Worm (Caenorhabditis elegans) whole organism, late embryonic: ENCODE measurements around the gene C01G10.18.

Experiments
- C08G9.2 ChIP-seq: sonication (generic microtip); optimal IDR thresholded peaks from 2 replicates; lab custom pipeline; 2016; ENCODE audit warnings: mild to moderate bottlenecking, missing genetic modification characterization, moderate library complexity, missing compliant biosample characterization
- C38D4.7 ChIP-seq: fragments of 200-800 bp; sonication (Bioruptor generic); optimal IDR thresholded peaks from 2 replicates; lab custom pipeline; 2018; ENCODE audit warnings: mild to moderate bottlenecking, missing genetic modification characterization, moderate library complexity, missing compliant biosample characterization
- F13H6.1 ChIP-seq: sonication (generic microtip); optimal IDR thresholded peaks from 2 replicates; lab custom pipeline; 2016; ENCODE audit warnings: missing genetic modification characterization, missing compliant biosample characterization
- K02D7.2 ChIP-seq: sonication (generic microtip); optimal IDR thresholded peaks from 2 replicates; lab custom pipeline; 2017; ENCODE audit warnings: mild to moderate bottlenecking, missing genetic modification characterization, missing compliant biosample characterization
- K09A11.1 ChIP-seq: sonication (generic microtip); optimal IDR thresholded peaks from 2 replicates; lab custom pipeline; 2017; ENCODE audit warnings: antibody characterized with exemption, mild to moderate bottlenecking, missing genetic modification characterization, missing compliant biosample characterization; ENCODE audit not compliant: insufficient read depth
- T23F11.4 ChIP-seq: fragments of 200-800 bp; sonication (Bioruptor generic); optimal IDR thresholded peaks from 2 replicates; lab custom pipeline; 2018; ENCODE audit warnings: mild to moderate bottlenecking, missing genetic modification characterization, missing compliant biosample characterization
- Y22D7AL.16 ChIP-seq: sonication (generic microtip); optimal IDR thresholded peaks from 2 replicates; lab custom pipeline; 2016; ENCODE audit warnings: missing genetic modification characterization, missing compliant biosample characterization
- ahr-1 ChIP-seq: sonication (generic microtip); optimal IDR thresholded peaks from 2 replicates; lab custom pipeline; 2016; ENCODE audit warnings: missing genetic modification characterization, missing compliant biosample characterization
- ama-1 ChIP-seq: fragments of 150-350 bp; optimal IDR thresholded peaks from 2 replicates; lab custom pipeline; 2014
- ceh-14 ChIP-seq: sonication (generic microtip); optimal IDR thresholded peaks from 2 replicates; lab custom pipeline; 2016; ENCODE audit warnings: missing genotype, missing genetic modification characterization, missing compliant biosample characterization
- ceh-18 ChIP-seq: sonication (generic microtip); optimal IDR thresholded peaks from 2 replicates; lab custom pipeline; 2016; ENCODE audit warnings: missing genetic modification characterization, missing compliant biosample characterization
- ceh-22 ChIP-seq: sonication (generic microtip); optimal IDR thresholded peaks from 2 replicates; lab custom pipeline; 2017; ENCODE audit warnings: missing biosample characterization, missing genetic modification characterization
- ceh-24 ChIP-seq: sonication (generic microtip); optimal IDR thresholded peaks from 2 replicates; lab custom pipeline; 2016; ENCODE audit warnings: mild to moderate bottlenecking, missing genetic modification characterization, missing compliant biosample characterization
- ceh-30 ChIP-seq: fragments of 150-350 bp; optimal IDR thresholded peaks from 2 replicates; lab custom pipeline; 2014; ENCODE audit warnings: missing biosample characterization, missing genetic modification characterization
- ceh-31 ChIP-seq: sonication (generic microtip); optimal IDR thresholded peaks from 2 replicates; lab custom pipeline; 2016; ENCODE audit warnings: missing genetic modification characterization, missing compliant biosample characterization
- ceh-34 ChIP-seq: sonication (generic microtip); optimal IDR thresholded peaks from 2 replicates; lab custom pipeline; 2016; ENCODE audit warnings: mild to moderate bottlenecking, missing genetic modification characterization, missing compliant biosample characterization
- ceh-45 ChIP-seq: fragments of 200-800 bp; sonication (Bioruptor generic); IDR thresholded peaks from 2 replicates; pipeline ENCODE4 v1.3.6; 2022; ENCODE audit warnings: missing genetic modification reagents, missing genetic modification characterization, missing compliant biosample characterization
- ceh-6 ChIP-seq: fragments of 200-800 bp; sonication (Bioruptor generic); optimal IDR thresholded peaks from 2 replicates; lab custom pipeline; 2018; ENCODE audit warnings: mild to moderate bottlenecking, missing genetic modification characterization, missing compliant biosample characterization
- ceh-9 ChIP-seq: sonication (generic microtip); optimal IDR thresholded peaks from 2 replicates; lab custom pipeline; 2016; ENCODE audit warnings: mild to moderate bottlenecking, missing genetic modification characterization, inconsistent platforms, missing compliant biosample characterization
- che-1 ChIP-seq: sonication (generic microtip); optimal IDR thresholded peaks from 2 replicates; lab custom pipeline; 2016; ENCODE audit warnings: mild to moderate bottlenecking, missing genetic modification characterization, missing compliant biosample characterization
- dve-1 ChIP-seq: sonication (generic microtip); optimal IDR thresholded peaks from 2 replicates; lab custom pipeline; 2017; ENCODE audit warnings: antibody characterized with exemption, mild to moderate bottlenecking, missing genetic modification characterization, missing compliant biosample characterization
- elt-2 ChIP-seq: sonication (generic microtip); optimal IDR thresholded peaks from 2 replicates; lab custom pipeline; 2016; ENCODE audit warnings: missing genetic modification reagents, missing genetic modification characterization, missing compliant biosample characterization
- elt-4 ChIP-seq: sonication (generic microtip); optimal IDR thresholded peaks from 2 replicates; lab custom pipeline; 2016; ENCODE audit warnings: missing genetic modification characterization, missing compliant biosample characterization
- ets-4 ChIP-seq: sonication (generic microtip); optimal IDR thresholded peaks from 2 replicates; lab custom pipeline; 2016; ENCODE audit warnings: missing genetic modification characterization, missing compliant biosample characterization
- fkh-10 ChIP-seq: fragments of 150-350 bp; optimal IDR thresholded peaks from 2 replicates; lab custom pipeline; 2014; ENCODE audit warnings: missing biosample characterization, missing genetic modification reagents, missing genetic modification characterization
- fkh-6 ChIP-seq: sonication (generic microtip); optimal IDR thresholded peaks from 2 replicates; lab custom pipeline; 2016; ENCODE audit warnings: missing genetic modification characterization, missing compliant biosample characterization
- gmeb-2 ChIP-seq: sonication (generic microtip); optimal IDR thresholded peaks from 2 replicates; lab custom pipeline; 2016; ENCODE audit warnings: missing genetic modification characterization, inconsistent platforms, missing compliant biosample characterization
- hlh-13 ChIP-seq: fragments of 200-800 bp; sonication (Bioruptor generic); optimal IDR thresholded peaks from 2 replicates; lab custom pipeline; 2018; ENCODE audit warnings: mild to moderate bottlenecking, missing genetic modification characterization, missing compliant biosample characterization
- hlh-30 ChIP-seq: sonication (generic microtip); optimal IDR thresholded peaks from 2 replicates; lab custom pipeline; 2017; ENCODE audit warnings: antibody characterized with exemption, missing genetic modification characterization, missing compliant biosample characterization; ENCODE audit not compliant: insufficient read depth
- hlh-8 ChIP-seq: sonication (generic microtip); optimal IDR thresholded peaks from 2 replicates; lab custom pipeline; 2016; ENCODE audit warnings: missing genotype, missing genetic modification characterization, missing compliant biosample characterization
- lim-6 ChIP-seq: sonication (generic microtip); optimal IDR thresholded peaks from 2 replicates; lab custom pipeline; 2016; ENCODE audit warnings: missing genetic modification characterization, missing compliant biosample characterization
- madf-2 ChIP-seq: sonication (generic microtip); optimal IDR thresholded peaks from 2 replicates; lab custom pipeline; 2017; ENCODE audit warnings: missing genetic modification characterization, missing compliant biosample characterization
- mec-3 ChIP-seq: sonication (generic microtip); optimal IDR thresholded peaks from 2 replicates; lab custom pipeline; 2016; ENCODE audit warnings: borderline replicate concordance, missing genetic modification characterization, missing compliant biosample characterization
- nfya-1 ChIP-seq: sonication (generic microtip); optimal IDR thresholded peaks from 2 replicates; lab custom pipeline; 2017; ENCODE audit warnings: missing genetic modification characterization, mild to moderate bottlenecking, missing compliant biosample characterization, antibody characterized with exemption, moderate library complexity
- nhr-11 ChIP-seq: fragments of 150-350 bp; optimal IDR thresholded peaks from 2 replicates; lab custom pipeline; 2014; ENCODE audit warnings: missing biosample characterization, missing genetic modification characterization
- nhr-232 ChIP-seq: sonication (generic microtip); optimal IDR thresholded peaks from 2 replicates; lab custom pipeline; 2016; ENCODE audit warnings: missing genetic modification characterization, missing compliant biosample characterization
- odd-2 ChIP-seq: sonication (generic microtip); optimal IDR thresholded peaks from 2 replicates; lab custom pipeline; 2017; ENCODE audit warnings: antibody characterized with exemption, mild to moderate bottlenecking, missing genetic modification characterization, missing compliant biosample characterization
- pag-3 ChIP-seq: sonication (generic microtip); optimal IDR thresholded peaks from 2 replicates; lab custom pipeline; 2016; ENCODE audit warnings: missing compliant biosample characterization, missing genetic modification characterization, borderline replicate concordance
- pat-9 ChIP-seq: fragments of 200-800 bp; sonication (Bioruptor generic); optimal IDR thresholded peaks from 2 replicates; lab custom pipeline; 2018; ENCODE audit warnings: mild to moderate bottlenecking, missing genetic modification characterization, moderate library complexity, missing compliant biosample characterization
- pha-2 ChIP-seq: sonication (generic microtip); optimal IDR thresholded peaks from 2 replicates; lab custom pipeline; 2017; ENCODE audit warnings: mild to moderate bottlenecking, missing genetic modification characterization, missing compliant biosample characterization
- pha-4 ChIP-seq: fragments of 150-350 bp; optimal IDR thresholded peaks from 2 replicates; lab custom pipeline; 2018; ENCODE audit warnings: missing biosample characterization, missing genetic modification reagents, missing genetic modification characterization
- pqm-1 ChIP-seq: sonication (generic microtip); optimal IDR thresholded peaks from 2 replicates; lab custom pipeline; 2016; ENCODE audit warnings: missing genetic modification characterization, missing compliant biosample characterization
- pros-1 ChIP-seq: fragments of 150-350 bp; optimal IDR thresholded peaks from 2 replicates; lab custom pipeline; 2014; ENCODE audit warnings: missing biosample characterization, missing genetic modification reagents, missing genetic modification characterization
- rnt-1 ChIP-seq: sonication (generic microtip); optimal IDR thresholded peaks from 2 replicates; lab custom pipeline; 2016; ENCODE audit warnings: missing genetic modification characterization, missing compliant biosample characterization
- sox-4 ChIP-seq: sonication (generic microtip); optimal IDR thresholded peaks from 2 replicates; lab custom pipeline; 2017; ENCODE audit warnings: mild to moderate bottlenecking, missing genetic modification characterization, inconsistent platforms, missing compliant biosample characterization
- tbx-2 ChIP-seq: sonication (generic microtip); optimal IDR thresholded peaks from 2 replicates; lab custom pipeline; 2016; ENCODE audit warnings: missing genetic modification characterization, missing compliant biosample characterization
- tbx-7 ChIP-seq: sonication (generic microtip); optimal IDR thresholded peaks from 2 replicates; lab custom pipeline; 2016; ENCODE audit warnings: missing genotype, missing genetic modification characterization, missing compliant biosample characterization
- ttx-3 ChIP-seq: sonication (generic microtip); optimal IDR thresholded peaks from 2 replicates; lab custom pipeline; 2016; ENCODE audit warnings: missing genetic modification reagents, missing genetic modification characterization, missing compliant biosample characterization
- unc-3 ChIP-seq, 2 experiments: fragments of 200-800 bp in 1 of 2; sonication (Bioruptor generic) in 1 of 2; sonication (generic microtip) in 1 of 2; conservative IDR thresholded peaks in 1 of 2; optimal IDR thresholded peaks in 1 of 2; 2 replicates each; pipeline versions ENCODE4 v1.3.6 to Lab custom; 2016 to 2022; ENCODE audit warnings: missing compliant biosample characterization in 2 of 2, missing genetic modification characterization in 2 of 2, missing genetic modification reagents in 1 of 2
- unc-42 ChIP-seq: sonication (generic microtip); optimal IDR thresholded peaks from 2 replicates; lab custom pipeline; 2016; ENCODE audit warnings: missing genotype, missing genetic modification characterization, missing compliant biosample characterization
- unc-55 ChIP-seq: sonication (generic microtip); optimal IDR thresholded peaks from 2 replicates; lab custom pipeline; 2017; ENCODE audit warnings: missing biosample characterization, missing genetic modification reagents, missing genetic modification characterization
- unc-86 ChIP-seq: sonication (generic microtip); optimal IDR thresholded peaks from 2 replicates; lab custom pipeline; 2016; ENCODE audit warnings: missing genetic modification characterization, missing compliant biosample characterization
- zip-5 ChIP-seq: sonication (generic microtip); optimal IDR thresholded peaks from 2 replicates; lab custom pipeline; 2016; ENCODE audit warnings: missing genetic modification characterization, missing compliant biosample characterization

The C01G10.18 gene

ce11 chrV:15085335-15085800 lies 3.1 kb downstream of the C01G10.18 start, which contains the start of the genes ahsa-1 and C01G10.7:
ahsa-1 (minus strand) TSS chrV:15085385.
C01G10.7 (plus strand) TSS chrV:15085747.
- TF ChIP-seq nfya-1 (tag; lab: Kevin White, UChicago), result peak; percentile 83
- TF ChIP-seq tbx-2 (tag; lab: Kevin White, UChicago), result peak; percentile 96
- no peak for TF ChIP-seq pha-4 (tag; lab: Kevin White, UChicago)
- no peak for TF ChIP-seq C38D4.7
- no peak for TF ChIP-seq ceh-24 (tag; lab: Kevin White, UChicago)
- no peak for TF ChIP-seq pros-1 (tag; lab: Kevin White, UChicago)
- TF ChIP-seq ceh-18 (tag; lab: Kevin White, UChicago), result peak; percentile 81
- peak; percentile 15 for TF ChIP-seq gmeb-2 (tag; lab: Kevin White, UChicago)
- peak; percentile 40; the same call in 1 of the 2 replicates for TF ChIP-seq unc-3 (GFP tag; conservative IDR thresholded peaks at IDR 0.05; lab: Robert Waterston, UW)
- TF ChIP-seq unc-3 (tag; optimal IDR thresholded peaks at IDR 0.05; lab: Kevin White, UChicago), result peak; percentile 0
- TF ChIP-seq rnt-1 (tag; lab: Kevin White, UChicago), result peak; percentile 80
- TF ChIP-seq zip-5 (tag; lab: Kevin White, UChicago), result peak; percentile 76
- TF ChIP-seq pag-3 (tag; lab: Kevin White, UChicago), result no peak
- no peak for TF ChIP-seq ceh-9 (tag; lab: Kevin White, UChicago)
- TF ChIP-seq fkh-10, result no peak
- peak; percentile 98 for TF ChIP-seq ceh-31 (tag; lab: Kevin White, UChicago)
- no peak for TF ChIP-seq ceh-6 (GFP tag; lab: Kevin White, UChicago)
- peak; percentile 28 for TF ChIP-seq hlh-13 (GFP tag; lab: Kevin White, UChicago)
- peak; percentile 94 for TF ChIP-seq ceh-14 (tag; lab: Kevin White, UChicago)
- no peak for TF ChIP-seq odd-2 (tag; lab: Kevin White, UChicago)
- peak; percentile 48 for TF ChIP-seq ahr-1 (tag; lab: Kevin White, UChicago)
- TF ChIP-seq pat-9 (tag; lab: Kevin White, UChicago), result no peak
- TF ChIP-seq sox-4, result no peak
- peak; percentile 94 for TF ChIP-seq C08G9.2 (tag; lab: Kevin White, UChicago)
- no peak for TF ChIP-seq elt-4 (tag; lab: Kevin White, UChicago)
- TF ChIP-seq Y22D7AL.16 (tag; lab: Kevin White, UChicago), result no peak
- TF ChIP-seq T23F11.4, result no peak
- TF ChIP-seq hlh-8 (tag; lab: Kevin White, UChicago), result peak; percentile 86
- TF ChIP-seq ama-1, result no peak
- TF ChIP-seq unc-86 (tag; lab: Kevin White, UChicago), result peak; percentile 72
- no peak for TF ChIP-seq K09A11.1 (tag; lab: Kevin White, UChicago)
- TF ChIP-seq ceh-30 (tag; lab: Kevin White, UChicago), result peak; percentile 67
- no peak for TF ChIP-seq K02D7.2
- peak; percentile 31 for TF ChIP-seq pha-2
- TF ChIP-seq ets-4, result peak; percentile 97
- TF ChIP-seq ceh-34 (tag; lab: Kevin White, UChicago), result peak; percentile 68
- peak; percentile 76 for TF ChIP-seq elt-2 (tag; lab: Kevin White, UChicago)
- peak; percentile 62 for TF ChIP-seq fkh-6
- peak; percentile 63 for TF ChIP-seq ttx-3 (tag; lab: Kevin White, UChicago)
- no peak for TF ChIP-seq che-1 (tag; lab: Kevin White, UChicago)
- no peak for TF ChIP-seq ceh-45 (GFP tag; lab: Robert Waterston, UW)
- no peak for TF ChIP-seq nhr-232 (tag; lab: Kevin White, UChicago)
- TF ChIP-seq unc-42 (tag; lab: Kevin White, UChicago), result peak; percentile 98
- no peak for TF ChIP-seq unc-55 (GFP tag; lab: Kevin White, UChicago)
- TF ChIP-seq nhr-11 (tag; lab: Kevin White, UChicago), result no peak
- peak; percentile 35 for TF ChIP-seq madf-2 (tag; lab: Kevin White, UChicago)
- TF ChIP-seq mec-3 (tag; lab: Kevin White, UChicago), result peak; percentile 85
- TF ChIP-seq pqm-1 (tag; lab: Kevin White, UChicago), result peak; percentile 93
- TF ChIP-seq ceh-22, result no peak
- TF ChIP-seq hlh-30 (tag; lab: Kevin White, UChicago), result no peak
- TF ChIP-seq lim-6 (tag; lab: Kevin White, UChicago), result peak; percentile 89
- TF ChIP-seq tbx-7 (tag; lab: Kevin White, UChicago), result peak; percentile 92
- peak; percentile 77 for TF ChIP-seq F13H6.1 (tag; lab: Kevin White, UChicago)
- peak; percentile 18 for TF ChIP-seq dve-1
